Fruit fly (Drosophila melanogaster) whole organism: Measurements from ENCODE around the gene psidin.

Source experiments
- CG8478 ChIP-seq: fragments of >200 bp; optimal IDR thresholded peaks from 2 replicates; lab custom pipeline; 2018; ENCODE audit warnings: inconsistent platforms
- usp ChIP-seq: fragments of >200 bp; optimal IDR thresholded peaks from 2 replicates; lab custom pipeline; 2017; ENCODE audit warnings: missing biosample characterization, missing genetic modification characterization, mixed read lengths

dm6 chr3R:20027841-20028240, 6.3 kb downstream of the psidin start, which contains the start of the genes CG4424 and CG4854:
- TF ChIP-seq usp (GFP tag; lab: Kevin White, UChicago): no peak
- no peak for TF ChIP-seq CG8478 (lab: Kevin White, UChicago)
